Worm (Caenorhabditis elegans) whole organism, L4 larva: ENCODE data around the gene Y57A10A.24.

Experiments used
- egl-27 ChIP-seq: sonication (generic microtip); optimal IDR thresholded peaks from 3 replicates; lab custom pipeline; 2017; ENCODE audit warnings: missing biosample characterization, missing genetic modification reagents, missing genetic modification characterization
- fkh-10 ChIP-seq: fragments of 150-350 bp; optimal IDR thresholded peaks from 2 replicates; lab custom pipeline; 2014; ENCODE audit warnings: missing biosample characterization, missing genetic modification reagents, missing genetic modification characterization
- jun-1 ChIP-seq: fragments of 150-350 bp; optimal IDR thresholded peaks from 2 replicates; lab custom pipeline; 2014; ENCODE audit warnings: missing biosample characterization, missing genetic modification reagents, missing genetic modification characterization
- lsy-2 ChIP-seq, 2 experiments: fragments of 150-350 bp in 1 of 2; sonication (generic microtip) in 1 of 2; optimal IDR thresholded peaks; 2 replicates each; lab custom pipeline; 2014 to 2017; ENCODE audit warnings: missing biosample characterization in 2 of 2, missing genetic modification characterization in 2 of 2
- nhr-11 ChIP-seq: fragments of 150-350 bp; optimal IDR thresholded peaks from 2 replicates; lab custom pipeline; 2014; ENCODE audit warnings: missing biosample characterization, missing genetic modification characterization
- nhr-237 ChIP-seq: sonication (generic microtip); optimal IDR thresholded peaks from 2 replicates; lab custom pipeline; 2017; ENCODE audit warnings: missing biosample characterization, missing genetic modification characterization
- nhr-6 ChIP-seq: fragments of 150-350 bp; optimal IDR thresholded peaks from 2 replicates; lab custom pipeline; 2014; ENCODE audit warnings: missing biosample characterization, missing genetic modification characterization
- pha-4 ChIP-seq, 2 experiments: fragments of 150-350 bp in 1 of 2; fragments of 200-800 bp in 1 of 2; sonication (Bioruptor generic) in 1 of 2; IDR thresholded peaks in 1 of 2; optimal IDR thresholded peaks in 1 of 2; 2 replicates each; pipeline versions ENCODE4 v1.3.6 to Lab custom; 2014 to 2022; ENCODE audit warnings: missing genetic modification characterization in 2 of 2, missing genetic modification reagents in 2 of 2, missing biosample characterization in 1 of 2, missing compliant biosample characterization in 1 of 2
- pqm-1 ChIP-seq: sonication (generic microtip); optimal IDR thresholded peaks from 2 replicates; lab custom pipeline; 2017; ENCODE audit warnings: missing biosample characterization, missing genetic modification characterization
- unc-39 ChIP-seq: sonication (generic microtip); optimal IDR thresholded peaks from 2 replicates; lab custom pipeline; 2017; ENCODE audit warnings: missing biosample characterization, missing genetic modification characterization
- zag-1 ChIP-seq: fragments of 150-350 bp; optimal IDR thresholded peaks from 2 replicates; lab custom pipeline; 2014; ENCODE audit warnings: missing biosample characterization, missing genetic modification characterization

DNA sequence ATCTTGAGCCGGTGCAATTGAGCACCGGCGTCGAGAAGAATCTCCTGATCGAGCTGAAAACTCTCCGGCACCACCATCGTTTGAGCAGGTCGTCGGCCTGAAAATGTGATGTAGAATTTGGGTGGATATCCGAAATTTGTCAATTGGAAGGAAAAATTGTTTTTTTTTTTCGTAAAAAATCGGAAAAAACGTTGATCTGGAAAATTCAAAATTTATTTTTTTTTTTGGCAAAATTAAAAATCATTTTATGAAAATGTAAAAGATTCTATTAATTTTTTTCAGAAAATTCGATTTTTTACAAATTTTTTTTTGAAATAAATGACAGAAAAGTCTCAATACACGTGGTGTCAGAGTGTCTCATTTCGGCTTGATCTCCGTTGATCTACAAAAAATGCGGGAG, 23.4 kb downstream of the Y57A10A.24 start, which contains the start of gene tric-1B.1:
- TF ChIP-seq jun-1 (tag; lab: Kevin White, UChicago) (no peak), pha-4 (GFP tag; IDR thresholded peaks at IDR 0.05; lab: Robert Waterston, UW) (no peak), pha-4 (tag; optimal IDR thresholded peaks at IDR 0.05; lab: Kevin White, UChicago) (no peak), zag-1 (tag; lab: Kevin White, UChicago) (no peak), nhr-237 (tag; lab: Kevin White, UChicago) (no peak), pqm-1 (no peak), lsy-2 (tag; optimal IDR thresholded peaks at IDR 0.05; lab: Kevin White, UChicago) (no peak), egl-27 (tag; lab: Kevin White, UChicago) (no peak), nhr-6 (tag; lab: Kevin White, UChicago) (no peak), unc-39 (tag; lab: Kevin White, UChicago) (no peak), fkh-10 (no peak), nhr-11 (tag; lab: Kevin White, UChicago) (no peak)
